Fruit fly (Drosophila melanogaster) whole organism, embryonic: Measurements from ENCODE around the gene IFT52.

Experiments
- Awh ChIP-seq: fragments of 200-800 bp; sonication (Bioruptor generic); IDR thresholded peaks from 2 replicates; pipeline ENCODE4, ENCODE4 v1.3.6; 2022; ENCODE audit warnings: missing biosample characterization, missing genetic modification characterization
- BEAF-32 ChIP-seq: fragments of 200-800 bp; sonication (Bioruptor generic); optimal IDR thresholded peaks from 3 replicates; lab custom pipeline; 2017; ENCODE audit warnings: missing biosample characterization, missing genetic modification characterization, mild to moderate bottlenecking, moderate library complexity, missing genetic modification reagents
- Blimp-1 ChIP-seq: fragments of 200-800 bp; sonication (Bioruptor generic); optimal IDR thresholded peaks from 3 replicates; lab custom pipeline; 2018; ENCODE audit warnings: missing biosample characterization, missing genetic modification characterization, mild to moderate bottlenecking, moderate library complexity, missing genetic modification reagents
- BtbVII ChIP-seq: fragments of 200-800 bp; sonication (Bioruptor generic); optimal IDR thresholded peaks from 3 replicates; lab custom pipeline; 2017; ENCODE audit warnings: missing biosample characterization, mild to moderate bottlenecking, missing genetic modification characterization
- CG10274 ChIP-seq: fragments of 200-800 bp; sonication (Bioruptor generic); optimal IDR thresholded peaks from 3 replicates; lab custom pipeline; 2017; ENCODE audit warnings: missing biosample characterization, mild to moderate bottlenecking, missing genetic modification characterization
- CG10431 ChIP-seq: fragments of 200-800 bp; sonication (Bioruptor generic); optimal IDR thresholded peaks from 3 replicates; lab custom pipeline; 2018; ENCODE audit warnings: missing biosample characterization, mild to moderate bottlenecking, missing genetic modification characterization
- CG13894 ChIP-seq: fragments of 200-800 bp; sonication (Bioruptor generic); optimal IDR thresholded peaks from 3 replicates; lab custom pipeline; 2018; ENCODE audit warnings: missing biosample characterization, mild to moderate bottlenecking, missing genetic modification characterization, moderate library complexity
- CG16779 ChIP-seq: fragments of 200-800 bp; sonication (Bioruptor generic); IDR thresholded peaks from 2 replicates; pipeline ENCODE4 v1.3.6; 2022; ENCODE audit warnings: missing biosample characterization, missing genetic modification characterization
- CG17359 ChIP-seq: fragments of 200-800 bp; sonication (Bioruptor generic); optimal IDR thresholded peaks from 3 replicates; lab custom pipeline; 2018; ENCODE audit warnings: missing biosample characterization, mild to moderate bottlenecking, missing genetic modification characterization, moderate library complexity
- CG17612 ChIP-seq: fragments of 200-800 bp; sonication (Bioruptor generic); IDR thresholded peaks from 2 replicates; pipeline ENCODE4 v1.3.6; 2022; ENCODE audit warnings: missing biosample characterization, missing genetic modification characterization
- CG17829 ChIP-seq: fragments of 200-800 bp; optimal IDR thresholded peaks from 2 replicates; lab custom pipeline; 2019; ENCODE audit warnings: missing biosample characterization, mild to moderate bottlenecking, missing genetic modification characterization, moderate library complexity
- CG1832 ChIP-seq: fragments of 200-800 bp; sonication (Bioruptor generic); optimal IDR thresholded peaks from 2 replicates; lab custom pipeline; 2017; ENCODE audit warnings: missing biosample characterization, mild to moderate bottlenecking, missing genetic modification characterization, inconsistent platforms
- CG3847 ChIP-seq: fragments of 200-800 bp; sonication (Bioruptor generic); IDR thresholded peaks from 2 replicates; pipeline ENCODE4 v1.3.6; 2022; ENCODE audit warnings: missing biosample characterization, missing genetic modification characterization
- CG8290 ChIP-seq, 3 experiments: fragments of 200-800 bp; sonication (Bioruptor generic); optimal IDR thresholded peaks; 2 replicates each; lab custom pipeline; 2016 to 2019; ENCODE audit warnings: missing biosample characterization in 3 of 3, missing genetic modification characterization in 3 of 3, mild to moderate bottlenecking in 2 of 3, moderate library complexity in 1 of 3
- CG8924 ChIP-seq: fragments of 200-800 bp; optimal IDR thresholded peaks from 3 replicates; lab custom pipeline; 2019; ENCODE audit warnings: missing biosample characterization, mild to moderate bottlenecking, missing genetic modification characterization, moderate library complexity
- CG9215 ChIP-seq: fragments of 200-800 bp; sonication (Bioruptor generic); IDR thresholded peaks from 2 replicates; pipeline ENCODE4 v1.3.6; 2022; ENCODE audit warnings: missing biosample characterization, missing genetic modification characterization
- CG9876 ChIP-seq: fragments of 200-800 bp; sonication (Bioruptor generic); optimal IDR thresholded peaks from 2 replicates; lab custom pipeline; 2016; ENCODE audit warnings: missing biosample characterization, missing genetic modification characterization
- D19B ChIP-seq: fragments of 200-800 bp; sonication (Bioruptor generic); optimal IDR thresholded peaks from 2 replicates; lab custom pipeline; 2017; ENCODE audit warnings: missing biosample characterization, mild to moderate bottlenecking, missing genetic modification characterization
- E2f2 ChIP-seq: fragments of 200-800 bp; sonication (Bioruptor generic); IDR thresholded peaks from 2 replicates; pipeline ENCODE4 v1.3.6; 2022; ENCODE audit warnings: missing biosample characterization, missing genetic modification characterization
- Ets65A ChIP-seq: fragments of 200-800 bp; sonication (Bioruptor generic); peaks from one replicate; lab custom pipeline; 2016; ENCODE audit warnings: missing biosample characterization, missing genetic modification characterization
- H2.0 ChIP-seq: fragments of 200-800 bp; sonication (Bioruptor generic); IDR thresholded peaks from 2 replicates; pipeline ENCODE4 v1.3.6; 2022; ENCODE audit warnings: missing biosample characterization, missing genetic modification characterization
- Myb ChIP-seq: fragments of 200-800 bp; sonication (Bioruptor generic); optimal IDR thresholded peaks from 2 replicates; lab custom pipeline; 2016; ENCODE audit warnings: missing biosample characterization, missing genetic modification characterization
- NC2α ChIP-seq: fragments of 200-800 bp; sonication (Bioruptor generic); optimal IDR thresholded peaks from 2 replicates; lab custom pipeline; 2016; ENCODE audit warnings: missing biosample characterization, missing genetic modification characterization
- NC2β ChIP-seq: fragments of 200-800 bp; sonication (Bioruptor generic); optimal IDR thresholded peaks from 2 replicates; lab custom pipeline; 2016; ENCODE audit warnings: missing biosample characterization, missing genetic modification characterization
- Ptx1 ChIP-seq: fragments of 200-800 bp; sonication (Bioruptor generic); IDR thresholded peaks from 2 replicates; pipeline ENCODE4 v1.3.6; 2022; ENCODE audit warnings: missing biosample characterization, missing genetic modification characterization
- Rx ChIP-seq: fragments of 200-800 bp; sonication (Bioruptor generic); IDR thresholded peaks from 2 replicates; pipeline ENCODE4 v1.3.6; 2022; ENCODE audit warnings: missing biosample characterization, missing genetic modification characterization
- Sox100B ChIP-seq: fragments of 200-800 bp; sonication (Bioruptor generic); optimal IDR thresholded peaks from 3 replicates; lab custom pipeline; 2018; ENCODE audit warnings: missing biosample characterization, mild to moderate bottlenecking, missing genetic modification characterization
- Ssrp ChIP-seq: fragments of 200-800 bp; sonication (Bioruptor generic); optimal IDR thresholded peaks from 2 replicates; lab custom pipeline; 2018; ENCODE audit warnings: missing biosample characterization, mild to moderate bottlenecking, missing genetic modification characterization, moderate library complexity
- abd-A ChIP-seq: fragments of 200-800 bp; sonication (Bioruptor generic); optimal IDR thresholded peaks from 3 replicates; lab custom pipeline; 2019; ENCODE audit warnings: missing biosample characterization, mild to moderate bottlenecking, missing genetic modification characterization, moderate library complexity
- chinmo ChIP-seq: fragments of 200-800 bp; sonication (Bioruptor generic); IDR thresholded peaks from 4 replicates; pipeline ENCODE4 v1.3.6; 2022; ENCODE audit warnings: missing biosample characterization, missing genetic modification characterization; ENCODE audit not compliant: partially characterized antibody
- gcm ChIP-seq: fragments of 200-800 bp; sonication (Bioruptor generic); optimal IDR thresholded peaks from 2 replicates; lab custom pipeline; 2019; ENCODE audit warnings: missing biosample characterization, mild to moderate bottlenecking, missing genetic modification characterization, moderate library complexity
- grn ChIP-seq: fragments of 200-800 bp; sonication (Bioruptor generic); optimal IDR thresholded peaks from 3 replicates; lab custom pipeline; 2017; ENCODE audit warnings: missing biosample characterization, missing genetic modification characterization
- gsb ChIP-seq: fragments of 200-800 bp; sonication (Bioruptor generic); IDR thresholded peaks from 2 replicates; pipeline ENCODE4 v1.3.6; 2022; ENCODE audit warnings: missing biosample characterization, missing genetic modification characterization
- gt ChIP-seq: fragments of 200-800 bp; sonication (Bioruptor generic); IDR thresholded peaks from 2 replicates; pipeline ENCODE4 v1.3.6; 2022; ENCODE audit warnings: missing biosample characterization, missing genetic modification characterization
- nerfin-2 ChIP-seq: fragments of 200-800 bp; sonication (Bioruptor generic); IDR thresholded peaks from 2 replicates; pipeline ENCODE4 v1.3.6; 2022; ENCODE audit warnings: missing biosample characterization, missing genetic modification characterization; ENCODE audit not compliant: partially characterized antibody
- sens ChIP-seq: fragments of 200-800 bp; sonication (Bioruptor generic); peaks from one replicate; lab custom pipeline; 2016; ENCODE audit warnings: missing biosample characterization, missing genetic modification characterization
- shn ChIP-seq: fragments of 200-800 bp; sonication (Bioruptor generic); optimal IDR thresholded peaks from 3 replicates; lab custom pipeline; 2016; ENCODE audit warnings: missing biosample characterization, missing genetic modification characterization
- tx ChIP-seq: fragments of 200-800 bp; sonication (Bioruptor generic); optimal IDR thresholded peaks from 2 replicates; lab custom pipeline; 2016; ENCODE audit warnings: missing biosample characterization, missing genetic modification characterization
- unc-4 ChIP-seq: fragments of 200-800 bp; sonication (Bioruptor generic); IDR thresholded peaks from 2 replicates; pipeline ENCODE4 v1.3.6; 2022; ENCODE audit warnings: missing biosample characterization, missing genetic modification characterization; ENCODE audit not compliant: partially characterized antibody
- vvl ChIP-seq: fragments of 200-800 bp; sonication (Bioruptor generic); IDR thresholded peaks from 2 replicates; pipeline ENCODE4 v1.3.6; 2022; ENCODE audit warnings: missing biosample characterization, missing genetic modification characterization

IFT52 gene

dm6 chr2L:6552345-6552744, 5.0 kb downstream of the IFT52 start:
- TF ChIP-seq D19B (GFP tag; lab: Kevin White, UChicago), result no peak
- TF ChIP-seq CG1832 (GFP tag; lab: Kevin White, UChicago), result no peak
- TF ChIP-seq CG13894 (tag; lab: Kevin White, UChicago), result no peak
- TF ChIP-seq CG17612 (GFP tag; lab: Robert Waterston, UW), result 0 out of 2 replicates have a peak, but pooled peaks have one; percentile 51
- no peak for TF ChIP-seq Rx (GFP tag; lab: Robert Waterston, UW)
- no peak for TF ChIP-seq NC2β (GFP tag; lab: Kevin White, UChicago)
- no peak for TF ChIP-seq gsb (GFP tag; lab: Robert Waterston, UW)
- no peak for TF ChIP-seq Blimp-1 (GFP tag; lab: Kevin White, UChicago)
- TF ChIP-seq gcm, result no peak
- no peak for TF ChIP-seq tx (GFP tag; lab: Kevin White, UChicago)
- no peak for TF ChIP-seq CG9876 (GFP tag; lab: Kevin White, UChicago)
- peak; percentile 72 for TF ChIP-seq CG8290 (GFP tag; optimal IDR thresholded peaks at IDR 0.05; lab: Kevin White, UChicago)
- peak in 1 of 2 experiments; percentile 61 for TF ChIP-seq CG8290 (tag; optimal IDR thresholded peaks at IDR 0.05; lab: Kevin White, UChicago)
- TF ChIP-seq CG8924, result no peak
- TF ChIP-seq CG17359 (tag; lab: Kevin White, UChicago), result no peak

- TF ChIP-seq NC2α, result no peak
- TF ChIP-seq sens (GFP tag; lab: Kevin White, UChicago), result peak; percentile 71
- no peak for TF ChIP-seq Myb (GFP tag; lab: Kevin White, UChicago)
- TF ChIP-seq BtbVII, result no peak
- TF ChIP-seq E2f2 (GFP tag; lab: Robert Waterston, UW), result no peak
- no peak for TF ChIP-seq CG9215
- TF ChIP-seq CG3847, result no peak
- TF ChIP-seq Sox100B, result no peak
- no peak for TF ChIP-seq Ssrp (tag; lab: Kevin White, UChicago)
- TF ChIP-seq Ptx1 (GFP tag; lab: Robert Waterston, UW), result no peak
- no peak for TF ChIP-seq unc-4 (GFP tag; lab: Robert Waterston, UW)
- TF ChIP-seq CG10274 (GFP tag; lab: Kevin White, UChicago), result peak; percentile 66
- no peak for TF ChIP-seq CG10431 (GFP tag; lab: Kevin White, UChicago)
Measured at dm6 chr2L:6551452-6551851, 5.8 kb downstream of the IFT52 start.

dm6 chr2L:6550809-6551208, 6.5 kb downstream of the IFT52 start:
- TF ChIP-seq CG16779 (no peak), BEAF-32 (GFP tag; lab: Kevin White, UChicago) (no peak), H2.0 (no peak), grn (GFP tag; lab: Kevin White, UChicago) (peak; percentile 50), CG17829 (tag; lab: Kevin White, UChicago) (no peak), abd-A (tag; lab: Kevin White, UChicago) (peak; percentile 72), chinmo (GFP tag; lab: Robert Waterston, UW) (0 out of 4 replicates have a peak, but pooled peaks have one; percentile 20), vvl (GFP tag; lab: Robert Waterston, UW) (peak; percentile 74), shn (GFP tag; lab: Kevin White, UChicago) (no peak), gt (GFP tag; lab: Robert Waterston, UW) (no peak), nerfin-2 (GFP tag; lab: Robert Waterston, UW) (no peak), Ets65A (GFP tag; lab: Kevin White, UChicago) (peak; percentile 59), Awh (GFP tag; lab: Robert Waterston, UW) (peak; percentile 89)
